Fruit fly (Drosophila melanogaster): ENCODE measurements around the gene CG4440.
A peak's percentile ranks its signal among the peaks of the same experiment; 100 is the strongest.

CG4440 gene

dm6 chr2L:16374691-16375090 lies 45.0 kb downstream of the CG4440 start (continued):
- TF ChIP-seq Hr51 (GFP tag; optimal IDR thresholded peaks at IDR 0.05), result peak in 1 of 2 experiments; percentile 27
- no peak for TF ChIP-seq unc-4 (GFP tag; IDR thresholded peaks at IDR 0.05; ENCODE audit: partially characterized antibody)
- no peak for TF ChIP-seq zfh2 (GFP tag; optimal IDR thresholded peaks at IDR 0.05)
- TF ChIP-seq CG2875 (GFP tag; optimal IDR thresholded peaks at IDR 0.05), result no peak
- no peak for TF ChIP-seq Dfd (GFP tag; optimal IDR thresholded peaks at IDR 0.05)
- peak; percentile 32 for TF ChIP-seq gem (tag; optimal IDR thresholded peaks at IDR 0.05)
- no peak for TF ChIP-seq dati (GFP tag; IDR thresholded peaks at IDR 0.05)
- no peak for TF ChIP-seq B-H2 (GFP tag; optimal IDR thresholded peaks at IDR 0.05)
- TF ChIP-seq Jarid2 (GFP tag; optimal IDR thresholded peaks at IDR 0.05), result no peak
- peak; percentile 45; the same call in 1 of the 2 replicates for TF ChIP-seq CG31441 (GFP tag; IDR thresholded peaks at IDR 0.05)
- TF ChIP-seq ind (GFP tag; optimal IDR thresholded peaks at IDR 0.05), result no peak
- TF ChIP-seq tx (GFP tag; optimal IDR thresholded peaks at IDR 0.05), result no peak
- TF ChIP-seq C15 (GFP tag; IDR thresholded peaks at IDR 0.05), result no peak
- peak; percentile 92 for TF ChIP-seq D19A (tag; optimal IDR thresholded peaks at IDR 0.05)
- TF ChIP-seq TFAM (GFP tag; optimal IDR thresholded peaks at IDR 0.05), result no peak
- no peak for TF ChIP-seq CkIIα-i1 (GFP tag; IDR thresholded peaks at IDR 0.05)
- TF ChIP-seq dimm (GFP tag; IDR thresholded peaks at IDR 0.05), result no peak
- no peak for TF ChIP-seq CG3281 (GFP tag; optimal IDR thresholded peaks at IDR 0.05)
- TF ChIP-seq Hr3 (GFP tag; optimal IDR thresholded peaks at IDR 0.05), result no peak
- TF ChIP-seq Lpt (GFP tag; optimal IDR thresholded peaks at IDR 0.05), result no peak
- TF ChIP-seq ato (GFP tag; IDR thresholded peaks at IDR 0.05; ENCODE audit: partially characterized antibody), result no peak
- no peak for TF ChIP-seq BEAF-32 (GFP tag; optimal IDR thresholded peaks at IDR 0.05)
- TF ChIP-seq CG7271 (tag; optimal IDR thresholded peaks at IDR 0.05), result no peak
- no peak for TF ChIP-seq fu2 (GFP tag; optimal IDR thresholded peaks at IDR 0.05)
- TF ChIP-seq nerfin-2 (GFP tag; IDR thresholded peaks at IDR 0.05; ENCODE audit: partially characterized antibody), result no peak
- no peak for TF ChIP-seq inv (GFP tag; IDR thresholded peaks at IDR 0.05; ENCODE audit: partially characterized antibody)
- no peak for TF ChIP-seq Abd-B (GFP tag; optimal IDR thresholded peaks at IDR 0.05)
- TF ChIP-seq gcm2 (GFP tag; optimal IDR thresholded peaks at IDR 0.05), result no peak
- no peak for TF ChIP-seq sisA (GFP tag; IDR thresholded peaks at IDR 0.05)
- TF ChIP-seq sens (GFP tag), result peak; percentile 32
- no peak for TF ChIP-seq BtbVII (GFP tag; optimal IDR thresholded peaks at IDR 0.05)
- no peak for TF ChIP-seq CG9727 (GFP tag; optimal IDR thresholded peaks at IDR 0.05)
- no peak for TF ChIP-seq CG8290 (GFP tag; optimal IDR thresholded peaks at IDR 0.05)
- TF ChIP-seq CG8290 (tag; optimal IDR thresholded peaks at IDR 0.05), result no peak
- no peak for TF ChIP-seq gsb-n (tag; optimal IDR thresholded peaks at IDR 0.05)
- no peak for TF ChIP-seq vvl (GFP tag; IDR thresholded peaks at IDR 0.05)
- TF ChIP-seq sob (GFP tag; IDR thresholded peaks at IDR 0.05), result no peak
- no peak for TF ChIP-seq klu (GFP tag; IDR thresholded peaks at IDR 0.05)
- no peak for TF ChIP-seq Xbp1 (GFP tag; optimal IDR thresholded peaks at IDR 0.05)
- peak; percentile 21 for TF ChIP-seq CG7839 (tag; optimal IDR thresholded peaks at IDR 0.05)
- TF ChIP-seq HLH54F (GFP tag; optimal IDR thresholded peaks at IDR 0.05), result no peak
- TF ChIP-seq CG12659 (GFP tag; optimal IDR thresholded peaks at IDR 0.05), result no peak
- peak; percentile 13 for TF ChIP-seq Ssrp (tag; optimal IDR thresholded peaks at IDR 0.05)
- TF ChIP-seq dmrt99B (tag; optimal IDR thresholded peaks at IDR 0.05), result peak; percentile 48
- TF ChIP-seq ssp (GFP tag; IDR thresholded peaks at IDR 0.05), result no peak
- TF ChIP-seq Camta (GFP tag; optimal IDR thresholded peaks at IDR 0.05), result no peak
- no peak for TF ChIP-seq ken (GFP tag; IDR thresholded peaks at IDR 0.05)
- no peak for TF ChIP-seq wdn (GFP tag; IDR thresholded peaks at IDR 0.05)
- no peak for TF ChIP-seq peb (GFP tag; IDR thresholded peaks at IDR 0.05)
- TF ChIP-seq CG2116 (GFP tag; optimal IDR thresholded peaks at IDR 0.05), result no peak
- TF ChIP-seq ac (GFP tag; optimal IDR thresholded peaks at IDR 0.05), result no peak
- no peak for TF ChIP-seq rib (GFP tag; IDR thresholded peaks at IDR 0.05)
- no peak for TF ChIP-seq HmgD (GFP tag; optimal IDR thresholded peaks at IDR 0.05)
